Fruit fly (Drosophila melanogaster): Measurements from ENCODE around the gene c11.1.
A peak's percentile ranks its signal among the peaks of the same experiment; 100 is the strongest.

The c11.1 gene

DNA sequence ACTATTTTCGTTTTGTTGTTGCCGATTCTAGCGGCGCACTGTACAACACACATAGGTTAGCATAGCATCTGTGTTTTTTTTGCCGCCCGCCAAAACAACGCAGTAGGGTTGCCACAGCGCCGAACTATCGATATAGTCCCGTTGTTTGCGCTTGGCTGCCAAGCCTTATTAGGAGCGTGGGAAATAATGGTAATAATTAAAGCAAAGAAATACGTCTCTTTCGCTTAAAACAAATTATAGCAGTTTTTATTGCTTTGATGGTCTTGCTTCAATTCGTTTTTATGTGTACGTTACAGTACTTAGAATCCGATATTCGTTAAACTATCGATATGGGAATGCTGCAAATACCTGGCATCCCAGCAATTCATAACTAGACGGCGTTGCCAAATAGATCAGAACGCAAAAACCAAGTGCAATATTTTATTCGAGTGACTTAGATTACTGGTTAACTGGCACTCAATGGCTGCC is 39.5 kb downstream of the c11.1 start, which contains the start of the genes mxc and Larp7 (continued):
- TF ChIP-seq CG10543 (GFP tag; optimal IDR thresholded peaks at IDR 0.05) (peak; percentile 54), CG1647 (GFP tag; optimal IDR thresholded peaks at IDR 0.05) (peak; percentile 21), Xrp1 (GFP tag; IDR thresholded peaks at IDR 0.05) (no peak; the same call in 1 of the 2 replicates), CG14014 (GFP tag; IDR thresholded peaks at IDR 0.05) (peak; percentile 49; the same call in 1 of the 2 replicates), eyg (GFP tag; optimal IDR thresholded peaks at IDR 0.05) (peak; percentile 39), CG4707 (GFP tag; optimal IDR thresholded peaks at IDR 0.05) (no peak), Dref (GFP tag; IDR thresholded peaks at IDR 0.05) (peak; percentile 56), CG15696 (tag; optimal IDR thresholded peaks at IDR 0.05) (peak; percentile 54), Nf-YB (GFP tag; optimal IDR thresholded peaks at IDR 0.05) (peak; percentile 2), Bdp1 (GFP tag; optimal IDR thresholded peaks at IDR 0.05) (peak; percentile 46), CG2889 (GFP tag; IDR thresholded peaks at IDR 0.05) (peak; percentile 38; the same call in 1 of the 3 replicates), tin (GFP tag; optimal IDR thresholded peaks at IDR 0.05) (peak; percentile 63), grau (tag; optimal IDR thresholded peaks at IDR 0.05) (peak; percentile 55), CG14050 (GFP tag; IDR thresholded peaks at IDR 0.05) (peak; percentile 24; the same call in 1 of the 3 replicates), ttk (GFP tag; IDR thresholded peaks at IDR 0.05) (no peak), Fer3 (tag; optimal IDR thresholded peaks at IDR 0.05) (no peak), sd (tag; optimal IDR thresholded peaks at IDR 0.05) (no peak), CG31224 (GFP tag; IDR thresholded peaks at IDR 0.05) (0 out of 2 replicates have a peak, but pooled peaks have one; percentile 26), her (GFP tag; optimal IDR thresholded peaks at IDR 0.05) (peak; percentile 48), sna (GFP tag; IDR thresholded peaks at IDR 0.05; ENCODE audit: partially characterized antibody) (peak; percentile 86), emc (GFP tag; optimal IDR thresholded peaks at IDR 0.05) (no peak), Ets65A (GFP tag) (peak; percentile 96), twi (tag; optimal IDR thresholded peaks at IDR 0.05) (peak; percentile 69), Neu2 (GFP tag; optimal IDR thresholded peaks at IDR 0.05; ENCODE audit: borderline replicate concordance) (no peak), CG5953 (GFP tag; IDR thresholded peaks at IDR 0.05) (no peak), CG13775 (GFP tag; optimal IDR thresholded peaks at IDR 0.05) (peak; percentile 61), CG10565 (GFP tag; optimal IDR thresholded peaks at IDR 0.05) (no peak), Antp (GFP tag; optimal IDR thresholded peaks at IDR 0.05) (peak; percentile 67), amos (GFP tag; IDR thresholded peaks at IDR 0.05; ENCODE audit: partially characterized antibody) (peak; percentile 71), CG8388 (GFP tag; optimal IDR thresholded peaks at IDR 0.05) (peak; percentile 7), dmrt11E (tag; optimal IDR thresholded peaks at IDR 0.05) (peak; percentile 39), dm (GFP tag; optimal IDR thresholded peaks at IDR 0.05) (peak; percentile 76), Trl (optimal IDR thresholded peaks at IDR 0.05) (no peak), Trl (GFP tag; optimal IDR thresholded peaks at IDR 0.05) (peak; percentile 75), nerfin-2 (GFP tag; IDR thresholded peaks at IDR 0.05; ENCODE audit: partially characterized antibody) (peak; percentile 81), NC2α (GFP tag; optimal IDR thresholded peaks at IDR 0.05) (no peak), bbx (GFP tag; IDR thresholded peaks at IDR 0.05; ENCODE audit: partially characterized antibody) (peak; percentile 62), da (GFP tag; optimal IDR thresholded peaks at IDR 0.05) (peak; percentile 70), fd3F (GFP tag; optimal IDR thresholded peaks at IDR 0.05) (peak; percentile 55), croc (GFP tag; conservative IDR thresholded peaks at IDR 0.05) (no peak; the same call in 2 of the 3 replicates), CG2129 (GFP tag; IDR thresholded peaks at IDR 0.05; ENCODE audit: partially characterized antibody) (peak; percentile 80), fu2 (GFP tag; optimal IDR thresholded peaks at IDR 0.05) (peak; percentile 72), CG18764 (GFP tag; optimal IDR thresholded peaks at IDR 0.05) (peak; percentile 5), CG17361 (GFP tag; IDR thresholded peaks at IDR 0.05) (no peak; the same call in 1 of the 3 replicates), Hey (tag; optimal IDR thresholded peaks at IDR 0.05) (no peak)

Data from whole organism, embryonic.